Worm (Caenorhabditis elegans) whole organism, L3 larva: ENCODE results near the gene cyp-14A1.

Experiments
- ceh-28 ChIP-seq: fragments of 150-350 bp; optimal IDR thresholded peaks from 2 replicates; lab custom pipeline; 2014; ENCODE audit warnings: missing biosample characterization, missing genetic modification reagents, missing genetic modification characterization
- ceh-82 ChIP-seq: fragments of 150-350 bp; optimal IDR thresholded peaks from 2 replicates; lab custom pipeline; 2014; ENCODE audit warnings: missing biosample characterization, missing genetic modification characterization
- daf-12 ChIP-seq: fragments of 150-350 bp; optimal IDR thresholded peaks from 2 replicates; lab custom pipeline; 2014; ENCODE audit warnings: missing biosample characterization, missing genetic modification reagents, missing genetic modification characterization
- elt-3 ChIP-seq, 3 experiments: fragments of 150-350 bp in 1 of 3; sonication (generic microtip) in 2 of 3; optimal IDR thresholded peaks; 2 replicates in 2 of 3; 4 replicates in 1 of 3; lab custom pipeline; 2014 to 2017; ENCODE audit warnings: missing biosample characterization in 3 of 3, missing genetic modification characterization in 3 of 3
- jun-1 ChIP-seq: fragments of 150-350 bp; optimal IDR thresholded peaks from 2 replicates; lab custom pipeline; 2014; ENCODE audit warnings: missing biosample characterization, missing genetic modification reagents, missing genetic modification characterization
- lin-15B ChIP-seq: fragments of 150-350 bp; optimal IDR thresholded peaks from 2 replicates; lab custom pipeline; 2014; ENCODE audit warnings: missing biosample characterization, missing genetic modification characterization
- nfya-1 ChIP-seq: sonication (generic microtip); optimal IDR thresholded peaks from 2 replicates; lab custom pipeline; 2017; ENCODE audit warnings: missing genetic modification characterization, mild to moderate bottlenecking, missing compliant biosample characterization, antibody characterized with exemption, moderate library complexity; ENCODE audit not compliant: insufficient read depth
- nhr-237 ChIP-seq: fragments of 150-350 bp; optimal IDR thresholded peaks from 2 replicates; lab custom pipeline; 2014; ENCODE audit warnings: missing biosample characterization, missing genetic modification characterization
- nhr-67 ChIP-seq: fragments of 150-350 bp; optimal IDR thresholded peaks from 2 replicates; lab custom pipeline; 2014; ENCODE audit warnings: missing biosample characterization, missing genetic modification characterization
- nhr-77 ChIP-seq: fragments of 150-350 bp; optimal IDR thresholded peaks from 2 replicates; lab custom pipeline; 2014; ENCODE audit warnings: missing biosample characterization, missing genetic modification characterization
- pqm-1 ChIP-seq: fragments of 150-350 bp; optimal IDR thresholded peaks from 2 replicates; lab custom pipeline; 2017; ENCODE audit warnings: missing biosample characterization, missing genetic modification characterization, inconsistent platforms
- sea-2 ChIP-seq: fragments of 150-350 bp; sonication (generic microtip); optimal IDR thresholded peaks from 4 replicates; lab custom pipeline; 2014; ENCODE audit warnings: missing biosample characterization, missing genetic modification reagents, missing genetic modification characterization
- skn-1 ChIP-seq: fragments of 150-350 bp; optimal IDR thresholded peaks from 2 replicates; lab custom pipeline; 2014; ENCODE audit warnings: missing biosample characterization, missing genetic modification characterization

DNA sequence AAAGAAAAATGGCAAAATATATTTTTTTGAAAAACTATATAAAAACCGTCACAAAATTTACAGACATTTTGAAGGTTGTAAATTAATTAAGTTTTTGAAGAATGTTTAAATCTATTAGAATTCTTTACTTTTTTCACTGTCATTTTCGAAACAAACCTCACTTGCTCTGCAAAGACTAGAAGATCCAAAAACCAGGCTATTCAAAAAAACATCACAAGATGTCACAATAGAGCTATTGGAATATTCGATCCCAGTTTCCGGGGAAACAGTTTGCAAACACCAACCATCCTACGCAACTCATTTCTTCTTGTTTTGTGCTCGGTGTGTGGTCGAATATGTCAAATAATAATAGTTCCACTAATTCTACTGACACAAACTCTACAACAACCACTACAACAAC lies 50.4 kb downstream of the cyp-14A1 start, which contains the start of gene R12H7.4:
- TF ChIP-seq nhr-237 (tag; lab: Kevin White, UChicago) (no peak), ceh-28 (tag; lab: Kevin White, UChicago) (no peak), pqm-1 (no peak), nfya-1 (no peak), jun-1 (tag; lab: Kevin White, UChicago) (no peak), sea-2 (GFP tag; lab: Kevin White, UChicago) (no peak), skn-1 (tag; lab: Kevin White, UChicago) (no peak), ceh-82 (tag; lab: Kevin White, UChicago) (no peak), lin-15B (tag; lab: Kevin White, UChicago) (no peak), nhr-67 (tag; lab: Kevin White, UChicago) (no peak), daf-12 (tag; lab: Kevin White, UChicago) (no peak), nhr-77 (no peak), elt-3 (tag; optimal IDR thresholded peaks at IDR 0.05; lab: Kevin White, UChicago) (no peak)
